Fruit fly (Drosophila melanogaster) ovary, adult (tissue): Measurements from ENCODE around the gene Dop1R2.

Experiments used
- CG17801 ChIP-seq: fragments of 200-800 bp; optimal IDR thresholded peaks from 2 replicates; lab custom pipeline; 2019; ENCODE audit warnings: missing biosample characterization, mild to moderate bottlenecking, missing genetic modification characterization, moderate library complexity; ENCODE audit not compliant: partially characterized antibody

Dop1R2 gene

dm6 chr3R:29659950-29660349, at the start of gene Dop1R2:
Gene Dop1R2 (minus strand): TSS chr3R:29659984.
- TF ChIP-seq CG17801: no peak

dm6 chr3R:29708322-29708721, 48.5 kb upstream of the Dop1R2 start:
- no peak for TF ChIP-seq CG17801

dm6 chr3R:29707258-29707657, 47.5 kb upstream of the Dop1R2 start:
- no peak for TF ChIP-seq CG17801

- TF ChIP-seq CG17801: no peak
Measured at dm6 chr3R:29705789-29706303, 46.1 kb upstream of the Dop1R2 start.

- TF ChIP-seq CG17801: no peak
Measured at dm6 chr3R:29704557-29704956, 44.8 kb upstream of the Dop1R2 start.

- no peak for TF ChIP-seq CG17801
Measured at dm6 chr3R:29701739-29702138, 42.0 kb upstream of the Dop1R2 start.

dm6 chr3R:29699220-29699619, 39.4 kb upstream of the Dop1R2 start:
- TF ChIP-seq CG17801: no peak

- TF ChIP-seq CG17801: no peak
Measured at dm6 chr3R:29697841-29698240, 38.1 kb upstream of the Dop1R2 start.

- TF ChIP-seq CG17801: no peak
Measured at dm6 chr3R:29696359-29696758, 36.6 kb upstream of the Dop1R2 start.

- TF ChIP-seq CG17801: no peak
Measured at dm6 chr3R:29695744-29696143, 36.0 kb upstream of the Dop1R2 start.

- no peak for TF ChIP-seq CG17801
Measured at dm6 chr3R:29692009-29692641, 32.3 kb upstream of the Dop1R2 start, which contains the start of gene dmrt99B. Gene dmrt99B (plus strand): TSS chr3R:29692591.

dm6 chr3R:29690960-29691527, 31.3 kb upstream of the Dop1R2 start:
- TF ChIP-seq CG17801: no peak

dm6 chr3R:29690539-29690852, 30.7 kb upstream of the Dop1R2 start:
- no peak for TF ChIP-seq CG17801

dm6 chr3R:29689833-29690538, 30.2 kb upstream of the Dop1R2 start:
- TF ChIP-seq CG17801: no peak

dm6 chr3R:29689211-29689610, 29.4 kb upstream of the Dop1R2 start, which contains the start of gene Obp99c:
Gene Obp99c (minus strand): TSS chr3R:29689311.
- no peak for TF ChIP-seq CG17801

dm6 chr3R:29686698-29687097, 26.9 kb upstream of the Dop1R2 start:
- no peak for TF ChIP-seq CG17801

dm6 chr3R:29682152-29682600, 22.4 kb upstream of the Dop1R2 start, which contains the start of the genes CG7582 and Gycalpha99B:
Gene CG7582 (minus strand): TSS chr3R:29682278.
Gene Gycalpha99B (plus strand): TSS chr3R:29682503.
- TF ChIP-seq CG17801: no peak

- TF ChIP-seq CG17801: no peak
Measured at dm6 chr3R:29681241-29681640, 21.5 kb upstream of the Dop1R2 start.
